Worm (Caenorhabditis elegans) whole organism, young adult: ENCODE results near the gene smf-2.

Experiments
- B0019.2 ChIP-seq: fragments of 200-800 bp; sonication (Bioruptor generic); conservative IDR thresholded peaks from 2 replicates; pipeline ENCODE4 v1.3.6; 2022; ENCODE audit warnings: missing genetic modification reagents, missing genetic modification characterization, missing compliant biosample characterization
- B0261.1 ChIP-seq: sonication (generic microtip); optimal IDR thresholded peaks from 2 replicates; lab custom pipeline; 2016; ENCODE audit warnings: mild to moderate bottlenecking, missing genetic modification characterization, moderate library complexity, missing compliant biosample characterization
- C06A6.2 ChIP-seq: fragments of 200-800 bp; sonication (Bioruptor generic); conservative IDR thresholded peaks from 2 replicates; pipeline ENCODE4 v1.3.6; 2022; ENCODE audit warnings: missing genetic modification characterization, missing compliant biosample characterization
- C17E4.6 ChIP-seq: fragments of 200-800 bp; sonication (Bioruptor generic); IDR thresholded peaks from 2 replicates; pipeline ENCODE4 v1.3.6; 2022; ENCODE audit warnings: missing genetic modification reagents, missing genetic modification characterization, missing compliant biosample characterization
- F22D6.2 ChIP-seq: sonication (generic microtip); optimal IDR thresholded peaks from 2 replicates; lab custom pipeline; 2016; ENCODE audit warnings: mild to moderate bottlenecking, missing genetic modification characterization, missing compliant biosample characterization
- F37B4.10 ChIP-seq: fragments of 200-800 bp; sonication (Bioruptor generic); IDR thresholded peaks from 2 replicates; pipeline ENCODE4 v1.3.6; 2022; ENCODE audit warnings: missing genetic modification characterization, missing compliant biosample characterization
- F39B2.1 ChIP-seq: fragments of 200-800 bp; sonication (Bioruptor generic); IDR thresholded peaks from 2 replicates; pipeline ENCODE4 v1.3.6; 2022; ENCODE audit warnings: missing genetic modification reagents, missing genetic modification characterization, missing compliant biosample characterization
- K12H6.12 ChIP-seq: fragments of 200-800 bp; sonication (Bioruptor generic); optimal IDR thresholded peaks from 2 replicates; lab custom pipeline; 2018; ENCODE audit warnings: mild to moderate bottlenecking, missing genetic modification characterization, missing compliant biosample characterization
- T07F8.4 ChIP-seq: sonication (generic microtip); optimal IDR thresholded peaks from 2 replicates; lab custom pipeline; 2016; ENCODE audit warnings: mild to moderate bottlenecking, missing genetic modification characterization, moderate library complexity, missing compliant biosample characterization
- Y95B8A.8 ChIP-seq: fragments of 200-800 bp; sonication (Bioruptor generic); IDR thresholded peaks from 2 replicates; pipeline ENCODE4 v1.3.6; 2022; ENCODE audit warnings: missing genetic modification reagents, missing genetic modification characterization, missing compliant biosample characterization
- akir-1 ChIP-seq: fragments of 200-800 bp; sonication (Bioruptor generic); optimal IDR thresholded peaks from 2 replicates; lab custom pipeline; 2018; ENCODE audit warnings: mild to moderate bottlenecking, missing genetic modification characterization, moderate library complexity, missing compliant biosample characterization
- ama-1 ChIP-seq, 3 experiments: fragments of 150-350 bp in 1 of 3; sonication (generic microtip) in 2 of 3; optimal IDR thresholded peaks; 2 replicates each; lab custom pipeline; 2014 to 2018; ENCODE audit warnings: missing biosample characterization in 2 of 3, missing genetic modification characterization in 2 of 3, missing genetic modification reagents in 2 of 3
- attf-5 ChIP-seq: fragments of 200-800 bp; sonication (Bioruptor generic); optimal IDR thresholded peaks from 2 replicates; lab custom pipeline; 2018; ENCODE audit warnings: mild to moderate bottlenecking, missing genetic modification characterization, missing compliant biosample characterization
- bed-2 ChIP-seq: fragments of 200-800 bp; sonication (Bioruptor generic); IDR thresholded peaks from 2 replicates; pipeline ENCODE4 v1.3.6; 2022; ENCODE audit warnings: missing genetic modification reagents, missing genetic modification characterization, missing compliant biosample characterization
- cebp-1 ChIP-seq, 2 experiments: fragments of 200-800 bp in 1 of 2; sonication (Bioruptor generic) in 1 of 2; sonication (generic microtip) in 1 of 2; IDR thresholded peaks in 1 of 2; optimal IDR thresholded peaks in 1 of 2; 2 replicates each; pipeline versions ENCODE4 v1.3.6 to Lab custom; 2017 to 2022; ENCODE audit warnings: missing compliant biosample characterization in 2 of 2, missing genetic modification characterization in 2 of 2, mild to moderate bottlenecking in 1 of 2, missing genetic modification reagents in 1 of 2, moderate library complexity in 1 of 2
- cebp-2 ChIP-seq: fragments of 200-800 bp; sonication (Bioruptor generic); IDR thresholded peaks from 2 replicates; pipeline ENCODE4 v1.3.6; 2022; ENCODE audit warnings: missing genetic modification characterization, missing compliant biosample characterization
- ceh-100 ChIP-seq: fragments of 200-800 bp; sonication (Bioruptor generic); IDR thresholded peaks from 2 replicates; pipeline ENCODE4 v1.3.6; 2022; ENCODE audit warnings: missing genetic modification reagents, missing genetic modification characterization, missing compliant biosample characterization
- ceh-27 ChIP-seq: fragments of 200-800 bp; sonication (Bioruptor generic); optimal IDR thresholded peaks from 2 replicates; lab custom pipeline; 2018; ENCODE audit warnings: mild to moderate bottlenecking, missing genetic modification characterization, moderate library complexity, missing compliant biosample characterization
- ceh-40 ChIP-seq: fragments of 200-800 bp; sonication (Bioruptor generic); IDR thresholded peaks from 2 replicates; pipeline ENCODE4 v1.3.6; 2022; ENCODE audit warnings: missing genetic modification characterization, missing compliant biosample characterization
- ceh-58 ChIP-seq: fragments of 200-800 bp; sonication (Bioruptor generic); IDR thresholded peaks from 2 replicates; pipeline ENCODE4 v1.3.6; 2022; ENCODE audit warnings: missing genetic modification characterization, missing compliant biosample characterization
- ceh-91 ChIP-seq: fragments of 200-800 bp; sonication (Bioruptor generic); IDR thresholded peaks from 2 replicates; pipeline ENCODE4 v1.3.6; 2022; ENCODE audit warnings: missing genetic modification reagents, missing genetic modification characterization, missing compliant biosample characterization
- die-1 ChIP-seq: sonication (generic microtip); optimal IDR thresholded peaks from 2 replicates; lab custom pipeline; 2016; ENCODE audit warnings: missing genotype, mild to moderate bottlenecking, missing genetic modification characterization, missing compliant biosample characterization
- dpl-1 ChIP-seq: fragments of 150-350 bp; optimal IDR thresholded peaks from 2 replicates; lab custom pipeline; 2014; ENCODE audit warnings: missing biosample characterization, missing genetic modification reagents, missing genetic modification characterization
- efl-1 ChIP-seq: fragments of 150-350 bp; optimal IDR thresholded peaks from 2 replicates; lab custom pipeline; 2014; ENCODE audit warnings: missing biosample characterization, missing genetic modification reagents, missing genetic modification characterization
- egl-44 ChIP-seq: fragments of 200-800 bp; sonication (Bioruptor generic); IDR thresholded peaks from 2 replicates; pipeline ENCODE4 v1.3.6; 2022; ENCODE audit warnings: missing genetic modification reagents, missing genetic modification characterization, missing compliant biosample characterization
- ekl-4 ChIP-seq: fragments of 200-800 bp; sonication (Bioruptor generic); IDR thresholded peaks from 2 replicates; pipeline ENCODE4 v1.3.6; 2022; ENCODE audit warnings: missing genetic modification reagents, missing genetic modification characterization, missing compliant biosample characterization
- fkh-3 ChIP-seq: sonication (generic microtip); optimal IDR thresholded peaks from 2 replicates; lab custom pipeline; 2016; ENCODE audit warnings: mild to moderate bottlenecking, missing genetic modification characterization, missing compliant biosample characterization
- him-1 ChIP-seq: sonication (generic microtip); optimal IDR thresholded peaks from 2 replicates; lab custom pipeline; 2016; ENCODE audit warnings: missing genotype, missing genetic modification reagents, missing genetic modification characterization, missing compliant biosample characterization
- hlh-26 ChIP-seq: fragments of 200-800 bp; sonication (Bioruptor generic); conservative IDR thresholded peaks from 2 replicates; pipeline ENCODE4 v1.3.6; 2022; ENCODE audit warnings: missing genetic modification reagents, missing genetic modification characterization, missing compliant biosample characterization
- lag-1 ChIP-seq: fragments of 200-800 bp; sonication (Bioruptor generic); IDR thresholded peaks from 2 replicates; pipeline ENCODE4 v1.3.6; 2022; ENCODE audit warnings: missing genetic modification reagents, missing genetic modification characterization, missing compliant biosample characterization
- let-526 ChIP-seq: fragments of 200-800 bp; sonication (Bioruptor generic); IDR thresholded peaks from 2 replicates; pipeline ENCODE4 v1.3.6; 2022; ENCODE audit warnings: missing genetic modification reagents, missing genetic modification characterization, missing compliant biosample characterization
- lin-26 ChIP-seq: fragments of 200-800 bp; sonication (Bioruptor generic); IDR thresholded peaks from 2 replicates; pipeline ENCODE4 v1.3.6; 2022; ENCODE audit warnings: missing genetic modification reagents, missing genetic modification characterization, missing compliant biosample characterization
- lin-54 ChIP-seq: fragments of 200-800 bp; sonication (Bioruptor generic); optimal IDR thresholded peaks from 2 replicates; lab custom pipeline; 2018; ENCODE audit warnings: mild to moderate bottlenecking, missing genetic modification characterization, missing compliant biosample characterization
- lsl-1 ChIP-seq: fragments of 200-800 bp; sonication (Bioruptor generic); optimal IDR thresholded peaks from 2 replicates; lab custom pipeline; 2018; ENCODE audit warnings: mild to moderate bottlenecking, missing genetic modification characterization, moderate library complexity, missing compliant biosample characterization
- lsy-27 ChIP-seq: sonication (generic microtip); optimal IDR thresholded peaks from 2 replicates; lab custom pipeline; 2017; ENCODE audit warnings: missing genetic modification characterization, mild to moderate bottlenecking, missing compliant biosample characterization, antibody characterized with exemption, missing genotype, borderline replicate concordance; ENCODE audit not compliant: insufficient read depth
- madf-8 ChIP-seq: fragments of 200-800 bp; sonication (Bioruptor generic); conservative IDR thresholded peaks from 2 replicates; pipeline ENCODE4 v1.3.6; 2022; ENCODE audit warnings: missing genetic modification reagents, missing genetic modification characterization, missing compliant biosample characterization
- mxl-1 ChIP-seq: sonication (generic microtip); optimal IDR thresholded peaks from 2 replicates; lab custom pipeline; 2016; ENCODE audit warnings: missing genetic modification characterization, missing compliant biosample characterization
- nfya-2 ChIP-seq: fragments of 200-800 bp; sonication (Bioruptor generic); IDR thresholded peaks from 2 replicates; pipeline ENCODE4 v1.3.6; 2022; ENCODE audit warnings: missing genetic modification reagents, missing genetic modification characterization, missing compliant biosample characterization
- nhr-120 ChIP-seq: fragments of 200-800 bp; sonication (Bioruptor generic); IDR thresholded peaks from 2 replicates; pipeline ENCODE4 v1.3.6; 2022; ENCODE audit warnings: missing genetic modification characterization, missing compliant biosample characterization
- nhr-90 ChIP-seq: sonication (generic microtip); optimal IDR thresholded peaks from 2 replicates; lab custom pipeline; 2016; ENCODE audit warnings: missing genotype, mild to moderate bottlenecking, missing genetic modification characterization, missing compliant biosample characterization
- pbrm-1 ChIP-seq: fragments of 200-800 bp; sonication (Bioruptor generic); IDR thresholded peaks from 2 replicates; pipeline ENCODE4 v1.3.6; 2022; ENCODE audit warnings: missing genetic modification reagents, missing genetic modification characterization, missing compliant biosample characterization
- rec-8 ChIP-seq, 2 experiments: sonication (generic microtip); optimal IDR thresholded peaks; 2 replicates each; lab custom pipeline; 2016; ENCODE audit warnings: mild to moderate bottlenecking in 2 of 2, missing genetic modification characterization in 2 of 2, missing genetic modification reagents in 2 of 2, missing genotype in 2 of 2, missing biosample characterization in 1 of 2, missing compliant biosample characterization in 1 of 2, moderate library complexity in 1 of 2
- tbx-9 ChIP-seq: sonication (generic microtip); optimal IDR thresholded peaks from 2 replicates; lab custom pipeline; 2016; ENCODE audit warnings: borderline replicate concordance, missing genetic modification characterization, inconsistent platforms, missing compliant biosample characterization
- zfh-2 ChIP-seq: fragments of 200-800 bp; sonication (Bioruptor generic); conservative IDR thresholded peaks from 2 replicates; pipeline ENCODE4 v1.3.6; 2022; ENCODE audit warnings: missing genetic modification reagents, missing genetic modification characterization, missing compliant biosample characterization
- zim-3 ChIP-seq: sonication (generic microtip); optimal IDR thresholded peaks from 2 replicates; lab custom pipeline; 2017; ENCODE audit warnings: mild to moderate bottlenecking, missing genetic modification characterization, moderate library complexity, missing compliant biosample characterization
- ztf-18 ChIP-seq: sonication (generic microtip); optimal IDR thresholded peaks from 2 replicates; lab custom pipeline; 2016; ENCODE audit warnings: missing genotype, mild to moderate bottlenecking, missing genetic modification characterization, missing compliant biosample characterization
- ztf-25 ChIP-seq: fragments of 200-800 bp; sonication (Bioruptor generic); IDR thresholded peaks from 2 replicates; pipeline ENCODE4 v1.3.6; 2022; ENCODE audit warnings: missing genetic modification reagents, missing genetic modification characterization, missing compliant biosample characterization
- ztf-26 ChIP-seq: sonication (generic microtip); optimal IDR thresholded peaks from 2 replicates; lab custom pipeline; 2017; ENCODE audit warnings: missing genetic modification characterization, missing compliant biosample characterization

smf-2 gene

DNA sequence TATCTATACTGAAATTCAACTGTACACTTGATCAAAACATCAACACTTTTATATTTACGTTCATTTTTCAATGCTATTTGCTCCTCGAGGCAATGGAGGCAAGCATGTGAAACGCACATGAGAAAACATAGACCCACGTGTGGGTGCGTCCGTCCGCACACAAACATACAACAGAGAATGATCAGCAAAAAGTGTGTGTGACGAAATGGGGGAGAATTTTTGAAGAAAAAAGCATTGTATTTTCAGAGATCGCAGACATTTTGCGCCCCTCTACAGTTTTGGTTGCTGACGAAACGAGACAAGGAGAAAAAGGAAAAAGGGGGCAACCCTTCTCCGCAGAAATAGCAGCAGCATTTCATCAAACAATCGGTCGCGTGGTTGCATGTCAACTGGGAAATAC is 31.6 kb upstream of the smf-2 start (continued):
- TF ChIP-seq B0261.1 = no peak
- TF ChIP-seq rec-8 (tag; optimal IDR thresholded peaks at IDR 0.05; lab: Kevin White, UChicago) = no peak
- TF ChIP-seq lin-54 (GFP tag; lab: Kevin White, UChicago) = peak; percentile 53
- peak; percentile 32 for TF ChIP-seq akir-1 (GFP tag; lab: Kevin White, UChicago)
- TF ChIP-seq tbx-9 (tag; lab: Kevin White, UChicago) = no peak
- TF ChIP-seq C17E4.6 = no peak
- no peak for TF ChIP-seq ceh-58 (GFP tag; lab: Robert Waterston, UW)
- no peak for TF ChIP-seq nhr-90 (tag; lab: Kevin White, UChicago)
- TF ChIP-seq ekl-4 (GFP tag; lab: Robert Waterston, UW) = peak; percentile 45; the same call in 1 of the 2 replicates
- TF ChIP-seq nfya-2 = no peak
- TF ChIP-seq ceh-91 = no peak
- TF ChIP-seq B0019.2 (GFP tag; lab: Robert Waterston, UW) = no peak
- no peak for TF ChIP-seq ama-1 (optimal IDR thresholded peaks at IDR 0.05; lab: Kevin White, UChicago)
- no peak for TF ChIP-seq ama-1 (GFP tag; optimal IDR thresholded peaks at IDR 0.05; lab: Kevin White, UChicago)
- TF ChIP-seq Y95B8A.8 (GFP tag; lab: Robert Waterston, UW) = peak; percentile 40; the same call in 1 of the 2 replicates
- peak; percentile 80 for TF ChIP-seq ceh-27
- TF ChIP-seq ztf-18 (tag; lab: Kevin White, UChicago) = no peak
- no peak for TF ChIP-seq ztf-25 (GFP tag; lab: Robert Waterston, UW)
- peak; percentile 78 for TF ChIP-seq F22D6.2 (tag; lab: Kevin White, UChicago)
- TF ChIP-seq bed-2 = no peak
- no peak for TF ChIP-seq dpl-1 (GFP tag; lab: Kevin White, UChicago)
- TF ChIP-seq lsy-27 (tag; lab: Kevin White, UChicago) = no peak
- TF ChIP-seq C06A6.2 (GFP tag; lab: Robert Waterston, UW) = peak; percentile 83
- TF ChIP-seq him-1 (tag; lab: Kevin White, UChicago) = no peak
- no peak for TF ChIP-seq F39B2.1 (GFP tag; lab: Robert Waterston, UW)
- peak; percentile 86 for TF ChIP-seq K12H6.12 (tag; lab: Kevin White, UChicago)
- TF ChIP-seq hlh-26 (GFP tag; lab: Robert Waterston, UW) = no peak
- TF ChIP-seq attf-5 = peak; percentile 52
- no peak for TF ChIP-seq T07F8.4 (tag; lab: Kevin White, UChicago)
- peak; percentile 71 for TF ChIP-seq ztf-26 (tag; lab: Kevin White, UChicago)
- no peak for TF ChIP-seq fkh-3 (tag; lab: Kevin White, UChicago)
- peak; percentile 10; the same call in 1 of the 2 replicates for TF ChIP-seq pbrm-1 (GFP tag; lab: Robert Waterston, UW)
- peak; percentile 51; the same call in 1 of the 2 replicates for TF ChIP-seq lin-26 (GFP tag; lab: Robert Waterston, UW)
- no peak for TF ChIP-seq efl-1 (GFP tag; lab: Kevin White, UChicago)
- peak; percentile 77; the same call in 1 of the 2 replicates for TF ChIP-seq let-526 (GFP tag; lab: Robert Waterston, UW)
- peak; percentile 89 for TF ChIP-seq cebp-1 (GFP tag; IDR thresholded peaks at IDR 0.05; lab: Robert Waterston, UW)
- TF ChIP-seq cebp-1 (tag; optimal IDR thresholded peaks at IDR 0.05; lab: Kevin White, UChicago) = peak; percentile 96
- no peak for TF ChIP-seq lag-1
- TF ChIP-seq egl-44 (GFP tag; lab: Robert Waterston, UW) = peak; percentile 73; the same call in 1 of the 2 replicates
- TF ChIP-seq madf-8 (GFP tag; lab: Robert Waterston, UW) = no peak
- TF ChIP-seq ceh-40 (GFP tag; lab: Robert Waterston, UW) = no peak
- no peak for TF ChIP-seq F37B4.10
- no peak for TF ChIP-seq mxl-1 (tag; lab: Kevin White, UChicago)
- TF ChIP-seq nhr-120 = no peak
- no peak for TF ChIP-seq zim-3
- no peak for TF ChIP-seq cebp-2 (GFP tag; lab: Robert Waterston, UW)
- no peak for TF ChIP-seq lsl-1
- no peak for TF ChIP-seq ceh-100 (GFP tag; lab: Robert Waterston, UW)
- TF ChIP-seq zfh-2 (GFP tag; lab: Robert Waterston, UW) = peak; percentile 83
- TF ChIP-seq die-1 (tag; lab: Kevin White, UChicago) = peak; percentile 6
